Worm (Caenorhabditis elegans) whole organism, L3 larva: ENCODE results near the gene F42F12.14.

Experiments used
- daf-12 ChIP-seq: fragments of 150-350 bp; optimal IDR thresholded peaks from 2 replicates; lab custom pipeline; 2014; ENCODE audit warnings: missing biosample characterization, missing genetic modification reagents, missing genetic modification characterization
- egl-5 ChIP-seq: fragments of 150-350 bp; optimal IDR thresholded peaks from 2 replicates; lab custom pipeline; 2017; ENCODE audit warnings: missing biosample characterization, missing genetic modification reagents, missing genetic modification characterization, inconsistent platforms
- elt-2 ChIP-seq: sonication (generic microtip); optimal IDR thresholded peaks from 2 replicates; lab custom pipeline; 2016; ENCODE audit warnings: missing genetic modification reagents, mild to moderate bottlenecking, missing genetic modification characterization, missing compliant biosample characterization
- fos-1 ChIP-seq: fragments of 150-350 bp; optimal IDR thresholded peaks from 2 replicates; lab custom pipeline; 2014; ENCODE audit warnings: missing biosample characterization, missing genetic modification characterization
- lin-39 ChIP-seq: fragments of 150-350 bp; optimal IDR thresholded peaks from 2 replicates; lab custom pipeline; 2018; ENCODE audit warnings: missing biosample characterization, missing genetic modification reagents, missing genetic modification characterization
- mdl-1 ChIP-seq: fragments of 150-350 bp; optimal IDR thresholded peaks from 2 replicates; lab custom pipeline; 2014; ENCODE audit warnings: missing biosample characterization, missing genetic modification characterization
- mml-1 ChIP-seq: fragments of 150-350 bp; sonication (generic microtip); optimal IDR thresholded peaks from 3 replicates; lab custom pipeline; 2014; ENCODE audit warnings: missing biosample characterization, missing genetic modification characterization
- nhr-237 ChIP-seq: fragments of 150-350 bp; optimal IDR thresholded peaks from 2 replicates; lab custom pipeline; 2014; ENCODE audit warnings: missing biosample characterization, missing genetic modification characterization
- nhr-25 ChIP-seq: sonication (generic microtip); optimal IDR thresholded peaks from 2 replicates; lab custom pipeline; 2017; ENCODE audit warnings: missing biosample characterization, missing genetic modification characterization
- nhr-77 ChIP-seq: fragments of 150-350 bp; optimal IDR thresholded peaks from 2 replicates; lab custom pipeline; 2014; ENCODE audit warnings: missing biosample characterization, missing genetic modification characterization
- snpc-4 ChIP-seq: fragments of 150-350 bp; optimal IDR thresholded peaks from 2 replicates; lab custom pipeline; 2014; ENCODE audit warnings: missing biosample characterization, missing genetic modification characterization
- tbx-2 ChIP-seq: sonication (generic microtip); optimal IDR thresholded peaks from 2 replicates; lab custom pipeline; 2016; ENCODE audit warnings: mild to moderate bottlenecking, missing genetic modification characterization, missing compliant biosample characterization
- unc-39 ChIP-seq: sonication (generic microtip); optimal IDR thresholded peaks from 4 replicates; lab custom pipeline; 2017; ENCODE audit warnings: missing biosample characterization, missing genetic modification characterization
- unc-62 ChIP-seq: fragments of 150-350 bp; sonication (generic microtip); optimal IDR thresholded peaks from 4 replicates; lab custom pipeline; 2014; ENCODE audit warnings: missing biosample characterization, missing genetic modification reagents, missing genetic modification characterization

DNA sequence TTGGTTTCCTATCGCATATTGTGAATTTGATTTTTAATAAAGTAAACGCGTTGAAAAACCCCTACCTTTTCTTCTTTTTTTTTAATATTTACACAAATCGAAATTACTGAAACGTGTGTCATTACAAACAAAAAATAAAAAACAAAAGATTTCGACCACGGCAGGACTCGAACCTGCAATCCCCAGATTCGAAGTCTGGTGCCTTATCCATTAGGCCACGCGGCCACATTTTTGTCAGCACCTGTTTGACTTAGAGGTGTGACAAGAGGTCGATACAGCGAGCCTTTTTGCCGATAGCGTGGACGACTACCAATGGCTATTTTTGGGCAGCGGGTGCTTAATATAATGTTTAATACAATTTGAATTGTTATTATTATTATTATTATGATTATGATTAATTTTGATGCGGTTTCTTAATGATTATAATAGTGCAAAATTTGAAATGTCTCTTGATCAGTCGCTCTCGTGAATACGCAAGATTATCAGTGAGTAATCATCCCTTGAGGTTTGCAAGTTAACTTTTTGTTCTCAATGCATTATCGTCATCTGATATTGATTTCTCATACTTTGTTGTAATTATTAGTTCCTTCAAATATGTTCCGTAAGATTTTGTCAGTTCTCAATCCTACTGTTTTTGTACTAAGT, 10.5 kb upstream of the F42F12.14 start, which contains the start of gene srd-44:
- TF ChIP-seq fos-1 (tag; lab: Kevin White, UChicago) (no peak), snpc-4 (tag; lab: Kevin White, UChicago) (no peak), egl-5 (no peak), mml-1 (tag; lab: Kevin White, UChicago) (no peak), unc-39 (no peak), nhr-237 (tag; lab: Kevin White, UChicago) (no peak), mdl-1 (tag; lab: Kevin White, UChicago) (no peak), daf-12 (tag; lab: Kevin White, UChicago) (no peak), nhr-77 (tag; lab: Kevin White, UChicago) (no peak), lin-39 (tag; lab: Kevin White, UChicago) (no peak), elt-2 (tag; lab: Kevin White, UChicago) (no peak), nhr-25 (no peak), tbx-2 (tag; lab: Kevin White, UChicago) (no peak), unc-62 (GFP tag; lab: Kevin White, UChicago) (no peak)
